Worm (Caenorhabditis elegans): ENCODE measurements around the gene B0361.4.

B0361.4 gene

ce11 chrIII:7242988-7243387, 15.8 kb upstream of the B0361.4 start, which contains the start of gene osm-10:
osm-10 (plus strand) TSS chrIII:7243280.
- no peak for TF ChIP-seq unc-62 (GFP tag; optimal IDR thresholded peaks at IDR 0.05)

- TF ChIP-seq unc-62 (GFP tag; optimal IDR thresholded peaks at IDR 0.05): no peak
Observed at ce11 chrIII:7246389-7246788, 12.4 kb upstream of the B0361.4 start.

- TF ChIP-seq unc-62 (GFP tag; optimal IDR thresholded peaks at IDR 0.05): no peak
Observed at ce11 chrIII:7247740-7248139, 11.1 kb upstream of the B0361.4 start, which contains the start of gene zmp-6. zmp-6 (minus strand) TSS chrIII:7247840.

- no peak for TF ChIP-seq unc-62 (GFP tag; optimal IDR thresholded peaks at IDR 0.05)
Observed at ce11 chrIII:7253669-7254068, 5.1 kb upstream of the B0361.4 start.

DNA sequence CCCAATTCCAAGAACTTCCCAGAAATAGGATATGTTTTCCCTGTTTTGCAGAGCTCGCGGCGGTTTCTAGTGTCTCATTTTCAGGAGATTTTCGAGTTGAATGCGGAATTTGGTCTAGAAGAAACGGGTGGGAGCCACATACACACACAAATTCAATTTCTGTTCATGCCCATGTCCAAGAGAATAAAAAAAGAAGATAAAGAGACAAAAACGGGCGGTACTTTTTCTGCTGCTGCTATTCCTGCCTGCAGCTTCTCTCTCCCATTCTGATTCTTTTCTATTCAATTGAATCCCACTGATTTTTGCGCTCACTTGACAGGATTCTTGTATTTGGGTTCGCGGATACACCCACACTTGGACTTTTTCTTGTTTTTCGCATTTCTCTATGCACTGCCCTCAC, 3.8 kb downstream of the B0361.4 start:
- no peak for TF ChIP-seq unc-62 (GFP tag; optimal IDR thresholded peaks at IDR 0.05)

ce11 chrIII:7263028-7263427, 4.2 kb downstream of the B0361.4 start:
- TF ChIP-seq unc-62 (GFP tag; optimal IDR thresholded peaks at IDR 0.05): no peak

- TF ChIP-seq unc-62 (GFP tag; optimal IDR thresholded peaks at IDR 0.05): no peak
Observed at ce11 chrIII:7271083-7271482, 12.3 kb downstream of the B0361.4 start.

ce11 chrIII:7272088-7272487, 13.3 kb downstream of the B0361.4 start:
- no peak for TF ChIP-seq unc-62 (GFP tag; optimal IDR thresholded peaks at IDR 0.05)

- TF ChIP-seq unc-62 (GFP tag; optimal IDR thresholded peaks at IDR 0.05): no peak
Observed at ce11 chrIII:7272828-7273227, 14.0 kb downstream of the B0361.4 start.

DNA sequence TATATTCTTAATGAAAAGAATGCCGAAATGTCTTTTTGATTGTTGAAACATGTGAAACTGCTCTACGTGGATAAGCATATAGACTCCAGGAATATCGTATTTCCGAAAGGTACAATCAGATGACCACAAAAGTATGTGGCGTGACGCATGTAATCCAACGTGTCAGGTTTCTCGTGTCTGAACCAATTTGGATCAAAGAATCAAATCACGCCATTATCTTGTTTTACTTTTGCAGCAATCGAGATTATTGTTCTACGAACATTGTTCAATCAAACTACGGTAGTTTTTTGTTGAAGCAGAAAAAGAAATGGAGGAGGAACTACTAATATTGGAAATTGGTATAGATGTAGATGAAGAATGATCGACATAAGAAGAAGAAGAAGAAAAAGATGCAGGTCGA, 14.9 kb downstream of the B0361.4 start:
- TF ChIP-seq unc-62 (GFP tag; optimal IDR thresholded peaks at IDR 0.05): no peak

DNA sequence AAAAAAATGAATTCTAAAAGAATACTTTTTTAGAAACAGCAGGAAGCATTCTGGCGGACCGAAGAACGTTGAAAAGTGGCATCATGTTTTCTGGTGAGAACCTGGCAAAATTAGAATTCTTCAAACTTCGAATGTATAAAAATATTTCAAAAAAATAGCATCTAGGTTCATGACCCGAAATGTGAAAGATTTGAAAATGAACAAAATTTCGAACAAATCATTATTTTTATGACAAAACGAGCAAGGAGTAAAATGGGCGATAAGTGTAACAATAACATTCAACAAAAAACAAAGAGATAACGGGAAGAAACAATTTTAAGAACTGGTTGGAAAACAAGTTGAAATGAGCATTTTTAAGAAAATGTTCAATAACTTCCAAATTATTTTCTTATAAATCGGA, 16.5 kb downstream of the B0361.4 start, which contains the start of gene psd-1:
Gene psd-1 (minus strand): TSS at position 101 of the 400 bp plus-strand sequence.
- TF ChIP-seq unc-62 (GFP tag; optimal IDR thresholded peaks at IDR 0.05): no peak

ce11 chrIII:7277228-7277627, 18.4 kb downstream of the B0361.4 start, which contains the start of the genes spot-1 and B0361.11:
spot-1 (minus strand) TSS chrIII:7277274.
B0361.11 (plus strand) TSS chrIII:7277599.
- TF ChIP-seq unc-62 (GFP tag; optimal IDR thresholded peaks at IDR 0.05): no peak

DNA sequence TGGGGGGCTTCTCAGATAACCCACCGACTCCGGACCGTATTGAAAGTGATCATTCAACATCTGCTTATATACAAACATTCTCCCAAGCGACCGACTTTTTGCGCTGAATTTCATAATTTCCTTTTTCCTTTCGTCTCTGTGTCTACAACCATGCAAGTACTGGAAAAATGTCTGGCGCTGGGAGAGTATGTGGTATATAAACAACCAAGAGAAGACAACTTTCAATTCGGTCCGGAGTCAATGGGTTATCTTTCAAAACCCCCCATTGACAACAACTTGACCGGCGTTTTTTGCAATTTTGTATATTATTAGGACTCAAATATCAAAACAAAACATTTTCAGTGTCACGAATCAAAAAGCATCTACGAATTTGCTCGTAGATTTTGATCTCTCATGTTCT, 19.7 kb downstream of the B0361.4 start:
- TF ChIP-seq unc-62 (GFP tag; optimal IDR thresholded peaks at IDR 0.05): no peak

DNA sequence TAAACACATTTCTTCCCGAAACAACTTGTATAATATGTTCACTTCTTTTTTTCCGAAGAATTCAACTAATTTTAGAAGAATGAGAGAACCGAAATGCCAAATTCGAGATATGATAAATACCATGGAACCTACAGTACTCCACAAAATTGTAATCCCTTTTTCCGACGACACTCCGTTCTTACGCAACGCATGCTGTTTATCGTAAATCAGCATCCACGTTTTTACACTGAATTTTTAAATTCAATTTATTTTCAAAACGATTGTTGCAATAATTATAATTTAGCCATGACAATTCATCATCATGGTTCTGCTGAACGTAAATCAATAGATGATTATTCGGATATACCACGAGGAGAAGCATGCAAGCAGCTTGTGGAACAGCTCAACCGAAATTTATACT, 22.4 kb downstream of the B0361.4 start, which contains the start of gene B0361.3:
Gene B0361.3 (plus strand): TSS at position 284 of the 400 bp plus-strand sequence.
- TF ChIP-seq unc-62 (GFP tag; optimal IDR thresholded peaks at IDR 0.05): no peak

DNA sequence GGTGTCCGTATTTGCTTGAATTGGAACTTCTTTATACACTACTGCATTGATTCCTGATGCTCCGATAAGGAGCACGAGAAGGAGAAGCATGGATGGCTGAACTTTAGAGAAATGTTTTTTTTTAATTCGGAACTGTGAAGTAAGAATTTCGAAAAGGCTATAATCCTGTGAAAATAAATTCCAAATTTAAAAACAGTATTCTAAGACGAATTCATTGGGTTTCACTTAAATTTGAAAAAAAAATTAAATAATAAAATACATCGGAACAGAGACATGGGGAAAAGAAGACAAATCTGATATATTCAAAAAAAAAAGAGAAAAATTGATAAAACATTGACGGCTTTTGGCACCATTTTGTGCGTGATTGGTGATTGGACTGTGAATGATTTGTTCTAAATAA, 27.0 kb downstream of the B0361.4 start, which contains the start of gene pho-5:
Gene pho-5 (minus strand): TSS at position 101 of the 400 bp plus-strand sequence.
- TF ChIP-seq unc-62 (GFP tag; optimal IDR thresholded peaks at IDR 0.05): no peak

DNA sequence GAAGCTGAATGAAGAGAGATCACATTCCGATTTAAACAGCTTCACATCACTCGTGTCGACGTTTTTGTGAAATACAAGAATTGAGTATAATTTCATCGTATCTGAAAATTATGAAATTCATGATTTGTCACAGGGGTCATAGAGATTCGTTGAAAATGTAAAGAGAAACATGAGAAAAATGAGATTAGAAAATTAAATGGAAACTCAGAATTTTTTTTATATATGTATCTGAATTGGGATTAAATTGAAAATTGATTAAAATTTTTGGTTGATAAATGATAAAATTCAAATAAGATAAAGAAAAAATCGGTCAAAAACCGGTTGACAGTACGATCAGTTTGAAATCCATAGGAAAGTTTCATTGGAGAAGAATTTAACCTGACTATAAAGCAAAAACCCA, 28.7 kb downstream of the B0361.4 start, which contains the start of gene ykt-6:
Gene ykt-6 (minus strand): TSS at position 101 of the 400 bp plus-strand sequence.
- TF ChIP-seq unc-62 (GFP tag; optimal IDR thresholded peaks at IDR 0.05): no peak

DNA sequence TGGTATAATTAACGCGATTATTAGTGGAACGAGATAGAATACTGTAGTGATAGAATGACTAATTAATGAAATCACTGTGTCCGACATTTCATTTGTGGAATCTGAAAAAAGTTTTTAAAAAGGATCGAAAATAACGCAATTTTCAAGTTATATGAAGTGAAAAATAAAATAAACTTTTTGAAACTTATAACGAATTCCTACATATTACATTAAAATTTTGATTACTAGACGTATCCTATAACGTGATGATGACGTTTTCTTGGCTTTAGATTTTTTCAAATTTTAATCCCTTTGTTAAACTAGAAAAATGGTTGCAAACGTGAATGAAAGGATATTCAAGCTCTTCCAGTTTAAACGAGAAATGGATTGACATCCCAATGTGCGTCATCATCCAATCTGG, 31.7 kb downstream of the B0361.4 start, which contains the start of gene algn-11:
Gene algn-11 (minus strand): TSS at position 101 of the 400 bp plus-strand sequence.
- TF ChIP-seq unc-62 (GFP tag; optimal IDR thresholded peaks at IDR 0.05): no peak

ce11 chrIII:7291216-7291615, 32.4 kb downstream of the B0361.4 start:
- TF ChIP-seq unc-62 (GFP tag; optimal IDR thresholded peaks at IDR 0.05): no peak

Measured in whole organism, dauer.